Fruit fly (Drosophila melanogaster) whole organism, embryonic: ENCODE results near the gene Roc1b.
A peak's percentile ranks its signal among the peaks of the same experiment; 100 is the strongest.

ENCODE experiments used
- Bdp1 ChIP-seq: fragments of 200-800 bp; sonication (Bioruptor generic); optimal IDR thresholded peaks from 3 replicates; lab custom pipeline; 2016; ENCODE audit warnings: missing biosample characterization, missing genetic modification characterization
- CG10565 ChIP-seq: fragments of 200-800 bp; sonication (Bioruptor generic); optimal IDR thresholded peaks from 3 replicates; lab custom pipeline; 2016; ENCODE audit warnings: missing biosample characterization, mild to moderate bottlenecking, missing genetic modification characterization
- CG11085 ChIP-seq: fragments of 200-800 bp; sonication (Bioruptor generic); IDR thresholded peaks from 2 replicates; pipeline ENCODE4 v1.3.6; 2022; ENCODE audit warnings: missing biosample characterization, missing genetic modification characterization
- CG13624 ChIP-seq: fragments of 200-800 bp; sonication (Bioruptor generic); optimal IDR thresholded peaks from 2 replicates; lab custom pipeline; 2016; ENCODE audit warnings: missing biosample characterization, missing genetic modification characterization
- CG13775 ChIP-seq: fragments of 200-800 bp; sonication (Bioruptor generic); optimal IDR thresholded peaks from 3 replicates; lab custom pipeline; 2017; ENCODE audit warnings: missing biosample characterization, mild to moderate bottlenecking, missing genetic modification characterization
- CG14860 ChIP-seq: fragments of 200-800 bp; sonication (Bioruptor generic); IDR thresholded peaks from 3 replicates; pipeline ENCODE4 v1.3.6; 2022; ENCODE audit warnings: missing biosample characterization, missing genetic modification characterization; ENCODE audit not compliant: partially characterized antibody
- CG1602 ChIP-seq: fragments of 200-800 bp; sonication (Bioruptor generic); optimal IDR thresholded peaks from 3 replicates; lab custom pipeline; 2016; ENCODE audit warnings: missing biosample characterization, missing genetic modification characterization
- CG16813 ChIP-seq: fragments of 200-800 bp; sonication (Bioruptor generic); IDR thresholded peaks from 3 replicates; pipeline ENCODE4 v1.3.6; 2022; ENCODE audit warnings: missing biosample characterization, missing genetic modification characterization; ENCODE audit not compliant: partially characterized antibody
- CG18262 ChIP-seq: fragments of 200-800 bp; optimal IDR thresholded peaks from 3 replicates; lab custom pipeline; 2019; ENCODE audit warnings: missing biosample characterization, mild to moderate bottlenecking, missing genetic modification characterization, moderate library complexity
- CG3065 ChIP-seq: fragments of 200-800 bp; sonication (Bioruptor generic); optimal IDR thresholded peaks from 2 replicates; lab custom pipeline; 2016; ENCODE audit warnings: missing biosample characterization, missing genetic modification characterization
- CG34422 ChIP-seq: fragments of 200-800 bp; sonication (Bioruptor generic); IDR thresholded peaks from 3 replicates; pipeline ENCODE4 v1.3.6; 2022; ENCODE audit warnings: missing biosample characterization, missing genetic modification characterization
- CG5180 ChIP-seq: fragments of 200-800 bp; sonication (Bioruptor generic); optimal IDR thresholded peaks from 3 replicates; lab custom pipeline; 2017; ENCODE audit warnings: missing biosample characterization, missing genetic modification characterization, mild to moderate bottlenecking, moderate library complexity, missing genetic modification reagents
- CG5245 ChIP-seq: fragments of 200-800 bp; sonication (Bioruptor generic); optimal IDR thresholded peaks from 3 replicates; lab custom pipeline; 2016; ENCODE audit warnings: missing biosample characterization, missing genetic modification characterization
- CG5953 ChIP-seq: fragments of 200-800 bp; sonication (Bioruptor generic); IDR thresholded peaks from 2 replicates; pipeline ENCODE4 v1.3.6; 2022; ENCODE audit warnings: missing biosample characterization, missing genetic modification characterization
- CG6791 ChIP-seq: fragments of 200-800 bp; sonication (Bioruptor generic); IDR thresholded peaks from 3 replicates; pipeline ENCODE4 v1.3.6; 2022; ENCODE audit warnings: missing biosample characterization, missing genetic modification characterization; ENCODE audit not compliant: partially characterized antibody
- CG7372 ChIP-seq: fragments of 200-800 bp; sonication (Bioruptor generic); IDR thresholded peaks from 2 replicates; pipeline ENCODE4 v1.3.6; 2022; ENCODE audit warnings: missing biosample characterization, missing genetic modification characterization
- Chrac-16 ChIP-seq: fragments of 200-800 bp; sonication (Bioruptor generic); optimal IDR thresholded peaks from 3 replicates; lab custom pipeline; 2016; ENCODE audit warnings: missing biosample characterization, missing genetic modification characterization
- Dbx ChIP-seq: fragments of 200-800 bp; sonication (Bioruptor generic); IDR thresholded peaks from 3 replicates; pipeline ENCODE4 v1.3.6; 2022; ENCODE audit warnings: missing biosample characterization, missing genetic modification characterization
- Dll ChIP-seq: fragments of 200-800 bp; sonication (Bioruptor generic); IDR thresholded peaks from 4 replicates; pipeline ENCODE4 v1.3.6; 2022; ENCODE audit warnings: missing biosample characterization, missing genetic modification characterization; ENCODE audit not compliant: partially characterized antibody
- Fer2 ChIP-seq: fragments of 200-800 bp; sonication (Bioruptor generic); optimal IDR thresholded peaks from 2 replicates; lab custom pipeline; 2018; ENCODE audit warnings: missing biosample characterization, mild to moderate bottlenecking, missing genetic modification characterization, moderate library complexity
- Med ChIP-seq: fragments of 200-800 bp; sonication (Bioruptor generic); peaks from one replicate; lab custom pipeline; 2016; ENCODE audit warnings: missing biosample characterization, missing genetic modification characterization, mild to moderate bottlenecking, inconsistent platforms, moderate library complexity
- Meics ChIP-seq: fragments of 200-800 bp; sonication (Bioruptor generic); optimal IDR thresholded peaks from 2 replicates; lab custom pipeline; 2017; ENCODE audit warnings: missing biosample characterization, mild to moderate bottlenecking, missing genetic modification characterization
- Nf-YC ChIP-seq: fragments of 200-800 bp; optimal IDR thresholded peaks from 3 replicates; lab custom pipeline; 2019; ENCODE audit warnings: missing biosample characterization, mild to moderate bottlenecking, missing genetic modification characterization, moderate library complexity
- Oli ChIP-seq: fragments of 200-800 bp; sonication (Bioruptor generic); optimal IDR thresholded peaks from 2 replicates; lab custom pipeline; 2018; ENCODE audit warnings: missing biosample characterization, mild to moderate bottlenecking, missing genetic modification characterization, moderate library complexity
- Ptx1 ChIP-seq: fragments of 200-800 bp; sonication (Bioruptor generic); IDR thresholded peaks from 2 replicates; pipeline ENCODE4 v1.3.6; 2022; ENCODE audit warnings: missing biosample characterization, missing genetic modification characterization
- Spps ChIP-seq: fragments of 200-800 bp; sonication (Bioruptor generic); optimal IDR thresholded peaks from 2 replicates; lab custom pipeline; 2018; ENCODE audit warnings: missing biosample characterization, mild to moderate bottlenecking, missing genetic modification characterization
- Sry-δ ChIP-seq: fragments of 200-800 bp; sonication (Bioruptor generic); optimal IDR thresholded peaks from 2 replicates; lab custom pipeline; 2016; ENCODE audit warnings: missing biosample characterization, missing genetic modification characterization
- bbx ChIP-seq: fragments of 200-800 bp; sonication (Bioruptor generic); IDR thresholded peaks from 2 replicates; pipeline ENCODE4 v1.3.6; 2022; ENCODE audit warnings: missing biosample characterization, missing genetic modification characterization; ENCODE audit not compliant: partially characterized antibody
- disco-r ChIP-seq: fragments of 200-800 bp; sonication (Bioruptor generic); optimal IDR thresholded peaks from 2 replicates; lab custom pipeline; 2016; ENCODE audit warnings: missing biosample characterization, missing genetic modification characterization
- grn ChIP-seq: fragments of 200-800 bp; sonication (Bioruptor generic); optimal IDR thresholded peaks from 3 replicates; lab custom pipeline; 2017; ENCODE audit warnings: missing biosample characterization, missing genetic modification characterization
- hb ChIP-seq: fragments of 200-800 bp; sonication (Bioruptor generic); IDR thresholded peaks from 3 replicates; pipeline ENCODE4 v1.3.6; 2022; ENCODE audit warnings: missing biosample characterization, missing genetic modification characterization; ENCODE audit not compliant: partially characterized antibody
- hkb ChIP-seq, 2 experiments: fragments of 200-800 bp in 1 of 2; fragments of >200 bp in 1 of 2; sonication (Bioruptor generic) in 1 of 2; IDR thresholded peaks in 1 of 2; optimal IDR thresholded peaks in 1 of 2; 2 replicates each; pipeline versions ENCODE4 v1.3.6 to Lab custom; 2017 to 2022; ENCODE audit warnings: missing biosample characterization in 1 of 2, missing genetic modification characterization in 1 of 2
- insv ChIP-seq, 2 experiments: fragments of 200-800 bp; sonication (Bioruptor generic); optimal IDR thresholded peaks; 3 replicates each; lab custom pipeline; 2016 to 2018; ENCODE audit warnings: missing biosample characterization in 2 of 2, missing genetic modification characterization in 2 of 2
- inv ChIP-seq: fragments of 200-800 bp; sonication (Bioruptor generic); IDR thresholded peaks from 2 replicates; pipeline ENCODE4 v1.3.6; 2022; ENCODE audit warnings: missing biosample characterization, missing genetic modification characterization; ENCODE audit not compliant: partially characterized antibody
- knrl ChIP-seq: fragments of 200-800 bp; sonication (Bioruptor generic); IDR thresholded peaks from 3 replicates; pipeline ENCODE4 v1.3.6; 2022; ENCODE audit warnings: missing biosample characterization, missing genetic modification characterization; ENCODE audit not compliant: partially characterized antibody
- lov ChIP-seq, 2 experiments: fragments of 200-800 bp in 1 of 2; fragments of >200 bp in 1 of 2; sonication (Bioruptor generic) in 1 of 2; IDR thresholded peaks in 1 of 2; optimal IDR thresholded peaks in 1 of 2; 2 replicates in 1 of 2; 3 replicates in 1 of 2; pipeline versions ENCODE4 v1.3.6 to Lab custom; 2017 to 2022; ENCODE audit warnings: missing biosample characterization in 1 of 2, missing genetic modification characterization in 1 of 2
- mam ChIP-seq: fragments of 200-800 bp; sonication (Bioruptor generic); optimal IDR thresholded peaks from 3 replicates; lab custom pipeline; 2016; ENCODE audit warnings: missing biosample characterization, missing genetic modification characterization
- nerfin-2 ChIP-seq: fragments of 200-800 bp; sonication (Bioruptor generic); IDR thresholded peaks from 2 replicates; pipeline ENCODE4 v1.3.6; 2022; ENCODE audit warnings: missing biosample characterization, missing genetic modification characterization; ENCODE audit not compliant: partially characterized antibody
- run ChIP-seq: fragments of 200-800 bp; sonication (Bioruptor generic); optimal IDR thresholded peaks from 3 replicates; lab custom pipeline; 2018; ENCODE audit warnings: missing biosample characterization, mild to moderate bottlenecking, missing genetic modification characterization
- sens ChIP-seq: fragments of 200-800 bp; sonication (Bioruptor generic); peaks from one replicate; lab custom pipeline; 2016; ENCODE audit warnings: missing biosample characterization, missing genetic modification characterization
- sima ChIP-seq: fragments of 200-800 bp; sonication (Bioruptor generic); optimal IDR thresholded peaks from 2 replicates; lab custom pipeline; 2016; ENCODE audit warnings: missing biosample characterization, missing genetic modification characterization
- slou ChIP-seq: fragments of 200-800 bp; sonication (Bioruptor generic); optimal IDR thresholded peaks from 3 replicates; lab custom pipeline; 2016; ENCODE audit warnings: missing biosample characterization, missing genetic modification characterization
- sqz ChIP-seq: fragments of 200-800 bp; sonication (Bioruptor generic); optimal IDR thresholded peaks from 3 replicates; lab custom pipeline; 2018; ENCODE audit warnings: missing biosample characterization, mild to moderate bottlenecking, missing genetic modification characterization
- stwl ChIP-seq: fragments of 200-800 bp; sonication (Bioruptor generic); optimal IDR thresholded peaks from 3 replicates; lab custom pipeline; 2018; ENCODE audit warnings: missing biosample characterization, mild to moderate bottlenecking, missing genetic modification characterization, moderate library complexity
- trh ChIP-seq: fragments of 200-800 bp; sonication (Bioruptor generic); optimal IDR thresholded peaks from 2 replicates; lab custom pipeline; 2016; ENCODE audit warnings: missing biosample characterization, missing genetic modification characterization
- vnd ChIP-seq: fragments of 200-800 bp; sonication (Bioruptor generic); IDR thresholded peaks from 3 replicates; pipeline ENCODE4 v1.3.6; 2022; ENCODE audit warnings: missing biosample characterization, missing genetic modification characterization; ENCODE audit not compliant: partially characterized antibody
- wek ChIP-seq: fragments of 200-800 bp; sonication (Bioruptor generic); optimal IDR thresholded peaks from 3 replicates; lab custom pipeline; 2018; ENCODE audit warnings: missing biosample characterization, mild to moderate bottlenecking, missing genetic modification characterization, moderate library complexity
- zen2 ChIP-seq: fragments of 200-800 bp; sonication (Bioruptor generic); IDR thresholded peaks from 3 replicates; pipeline ENCODE4 v1.3.6; 2022; ENCODE audit warnings: missing biosample characterization, missing genetic modification characterization; ENCODE audit not compliant: partially characterized antibody

Gene Roc1b

dm6 chr3L:390194-390593 is 32.4 kb downstream of the Roc1b start (continued):
- TF ChIP-seq hb (no peak), CG34422 (GFP tag; lab: Robert Waterston, UW) (no peak), disco-r (GFP tag; lab: Kevin White, UChicago) (no peak), bbx (GFP tag; lab: Robert Waterston, UW) (peak; percentile 50; the same call in 1 of the 2 replicates), sqz (GFP tag; lab: Kevin White, UChicago) (no peak), sens (GFP tag; lab: Kevin White, UChicago) (peak; percentile 57), Dll (GFP tag; lab: Robert Waterston, UW) (peak; percentile 80), Med (GFP tag; lab: Kevin White, UChicago) (peak; percentile 80), run (tag; lab: Kevin White, UChicago) (no peak), mam (no peak), Chrac-16 (GFP tag; lab: Kevin White, UChicago) (no peak), Bdp1 (GFP tag; lab: Kevin White, UChicago) (no peak), sima (GFP tag; lab: Kevin White, UChicago) (no peak), Oli (tag; lab: Kevin White, UChicago) (no peak), Dbx (no peak), CG16813 (GFP tag; lab: Robert Waterston, UW) (peak; percentile 64), CG13624 (GFP tag; lab: Kevin White, UChicago) (no peak), CG5245 (GFP tag; lab: Kevin White, UChicago) (no peak), nerfin-2 (GFP tag; lab: Robert Waterston, UW) (peak; percentile 41; the same call in 1 of the 2 replicates), Nf-YC (tag; lab: Kevin White, UChicago) (no peak), Spps (tag; lab: Kevin White, UChicago) (peak; percentile 17), CG13775 (GFP tag; lab: Kevin White, UChicago) (no peak), Ptx1 (GFP tag; lab: Robert Waterston, UW) (peak; percentile 39; the same call in 1 of the 2 replicates), trh (GFP tag; lab: Kevin White, UChicago) (no peak), Sry-δ (peak; percentile 6), inv (GFP tag; lab: Robert Waterston, UW) (peak; percentile 40; the same call in 1 of the 2 replicates), CG10565 (no peak), wek (GFP tag; lab: Kevin White, UChicago) (no peak), CG3065 (GFP tag; lab: Kevin White, UChicago) (no peak), CG11085 (GFP tag; lab: Robert Waterston, UW) (no peak), slou (GFP tag; lab: Kevin White, UChicago) (no peak), CG1602 (GFP tag; lab: Kevin White, UChicago) (no peak), grn (GFP tag; lab: Kevin White, UChicago) (no peak), hkb (optimal IDR thresholded peaks at IDR 0.05; lab: Kevin White, UChicago) (no peak), hkb (GFP tag; IDR thresholded peaks at IDR 0.05; lab: Robert Waterston, UW) (no peak), CG7372 (GFP tag; lab: Robert Waterston, UW) (0 out of 2 replicates have a peak, but pooled peaks have one; percentile 11), zen2 (0 out of 3 replicates have a peak, but pooled peaks have one; percentile 38), CG6791 (GFP tag; lab: Robert Waterston, UW) (peak; percentile 16; the same call in 1 of the 3 replicates), CG5953 (GFP tag; lab: Robert Waterston, UW) (no peak), knrl (GFP tag; lab: Robert Waterston, UW) (peak; percentile 56; the same call in 2 of the 3 replicates), CG18262 (tag; lab: Kevin White, UChicago) (peak; percentile 25), Fer2 (tag; lab: Kevin White, UChicago) (no peak), CG5180 (no peak), vnd (GFP tag; lab: Robert Waterston, UW) (0 out of 3 replicates have a peak, but pooled peaks have one; percentile 55), insv (GFP tag; optimal IDR thresholded peaks at IDR 0.05; lab: Kevin White, UChicago) (no peak), stwl (no peak), Meics (GFP tag; lab: Kevin White, UChicago) (no peak), lov (optimal IDR thresholded peaks at IDR 0.05; lab: Kevin White, UChicago) (no peak), lov (GFP tag; IDR thresholded peaks at IDR 0.05; lab: Robert Waterston, UW) (no peak), CG14860 (GFP tag; lab: Robert Waterston, UW) (peak; percentile 45; the same call in 1 of the 3 replicates)
